Fruit fly (Drosophila melanogaster): ENCODE data around the gene CG1824.

Gene CG1824

dm6 chrX:12581894-12582293, 13.5 kb downstream of the CG1824 start:
- TF ChIP-seq tj (GFP tag; optimal IDR thresholded peaks at IDR 0.05) (no peak), bab1 (GFP tag; optimal IDR thresholded peaks at IDR 0.05) (no peak), CG7045 (GFP tag; optimal IDR thresholded peaks at IDR 0.05) (no peak), ovo (GFP tag; optimal IDR thresholded peaks at IDR 0.05) (no peak), Crg-1 (GFP tag; optimal IDR thresholded peaks at IDR 0.05) (no peak), CG1620 (GFP tag; optimal IDR thresholded peaks at IDR 0.05) (no peak), toe (GFP tag; optimal IDR thresholded peaks at IDR 0.05) (no peak), CG12768 (GFP tag; optimal IDR thresholded peaks at IDR 0.05) (no peak), kay (GFP tag; ENCODE audit: borderline replicate concordance) (no peak), CG7101 (tag; optimal IDR thresholded peaks at IDR 0.05) (no peak), pad (GFP tag; optimal IDR thresholded peaks at IDR 0.05) (no peak), Hr96 (GFP tag; optimal IDR thresholded peaks at IDR 0.05) (no peak), CG11617 (GFP tag; optimal IDR thresholded peaks at IDR 0.05) (no peak), CG5204 (GFP tag; optimal IDR thresholded peaks at IDR 0.05) (no peak)

dm6 chrX:12581305-12581676, 14.1 kb downstream of the CG1824 start:
- TF ChIP-seq Hr96 (GFP tag; optimal IDR thresholded peaks at IDR 0.05) (no peak), ovo (GFP tag; optimal IDR thresholded peaks at IDR 0.05) (no peak), kay (GFP tag; ENCODE audit: borderline replicate concordance) (no peak), CG7045 (GFP tag; optimal IDR thresholded peaks at IDR 0.05) (no peak), CG11617 (GFP tag; optimal IDR thresholded peaks at IDR 0.05) (no peak), CG12768 (GFP tag; optimal IDR thresholded peaks at IDR 0.05) (no peak)

dm6 chrX:12580498-12581304, 14.7 kb downstream of the CG1824 start:
- peak; percentile 56 for TF ChIP-seq cic (GFP tag; optimal IDR thresholded peaks at IDR 0.05)
- no peak for TF ChIP-seq bab1 (GFP tag; optimal IDR thresholded peaks at IDR 0.05)
- peak; percentile 92 for TF ChIP-seq pad (GFP tag; optimal IDR thresholded peaks at IDR 0.05)
- TF ChIP-seq CG12768 (GFP tag; optimal IDR thresholded peaks at IDR 0.05) = no peak
- peak; percentile 68 for TF ChIP-seq Mnt (GFP tag; optimal IDR thresholded peaks at IDR 0.05)
- peak; percentile 14 for TF ChIP-seq Hr96 (GFP tag; optimal IDR thresholded peaks at IDR 0.05)
- TF ChIP-seq CG33017 (tag; optimal IDR thresholded peaks at IDR 0.05) = peak; percentile 21
- peak; percentile 6 for TF ChIP-seq ovo (GFP tag; optimal IDR thresholded peaks at IDR 0.05)
- peak; percentile 42 for TF ChIP-seq CG7101 (tag; optimal IDR thresholded peaks at IDR 0.05)
- TF ChIP-seq Crg-1 (GFP tag; optimal IDR thresholded peaks at IDR 0.05) = no peak
- no peak for TF ChIP-seq CG5204 (GFP tag; optimal IDR thresholded peaks at IDR 0.05)
- no peak for TF ChIP-seq tj (GFP tag; optimal IDR thresholded peaks at IDR 0.05)

- TF ChIP-seq Mnt (GFP tag; optimal IDR thresholded peaks at IDR 0.05) (peak; percentile 74), tj (GFP tag; optimal IDR thresholded peaks at IDR 0.05) (peak; percentile 81), bab1 (GFP tag; optimal IDR thresholded peaks at IDR 0.05) (peak; percentile 15), CG5204 (GFP tag; optimal IDR thresholded peaks at IDR 0.05) (no peak)
Observed at dm6 chrX:12580040-12580497, 15.4 kb downstream of the CG1824 start.

- TF ChIP-seq CG1620 (GFP tag; optimal IDR thresholded peaks at IDR 0.05) = peak; percentile 85
- peak; percentile 79 for TF ChIP-seq toe (GFP tag; optimal IDR thresholded peaks at IDR 0.05)
- TF ChIP-seq CG33017 (tag; optimal IDR thresholded peaks at IDR 0.05) = peak; percentile 89
- TF ChIP-seq pad (GFP tag; optimal IDR thresholded peaks at IDR 0.05) = peak; percentile 56
- no peak for TF ChIP-seq kay (GFP tag; ENCODE audit: borderline replicate concordance)
- no peak for TF ChIP-seq cic (GFP tag; optimal IDR thresholded peaks at IDR 0.05)
- peak; percentile 86 for TF ChIP-seq CG7045 (GFP tag; optimal IDR thresholded peaks at IDR 0.05)
- TF ChIP-seq cnc (optimal IDR thresholded peaks at IDR 0.05) = no peak
- TF ChIP-seq CG7101 (tag; optimal IDR thresholded peaks at IDR 0.05) = peak; percentile 96
- TF ChIP-seq CG5204 (GFP tag; optimal IDR thresholded peaks at IDR 0.05) = peak; percentile 89
- no peak for TF ChIP-seq Mnt (GFP tag; optimal IDR thresholded peaks at IDR 0.05)
- peak; percentile 82 for TF ChIP-seq Clk (GFP tag; optimal IDR thresholded peaks at IDR 0.05)
- peak; percentile 93 for TF ChIP-seq CG11617 (GFP tag; optimal IDR thresholded peaks at IDR 0.05)
- peak; percentile 89 for TF ChIP-seq CG14711 (tag; optimal IDR thresholded peaks at IDR 0.05)
- peak; percentile 50 for TF ChIP-seq Hr96 (GFP tag; optimal IDR thresholded peaks at IDR 0.05)
- peak; percentile 81 for TF ChIP-seq Crg-1 (GFP tag; optimal IDR thresholded peaks at IDR 0.05)
- peak; percentile 22 for TF ChIP-seq ovo (GFP tag; optimal IDR thresholded peaks at IDR 0.05)
- TF ChIP-seq bab1 (GFP tag; optimal IDR thresholded peaks at IDR 0.05) = peak; percentile 78
- no peak for TF ChIP-seq tj (GFP tag; optimal IDR thresholded peaks at IDR 0.05)
- peak; percentile 82 for TF ChIP-seq CG12768 (GFP tag; optimal IDR thresholded peaks at IDR 0.05)
Observed at dm6 chrX:12579506-12579999, 15.9 kb downstream of the CG1824 start.

dm6 chrX:12578701-12579372, 16.6 kb downstream of the CG1824 start:
- TF ChIP-seq bab1 (GFP tag; optimal IDR thresholded peaks at IDR 0.05) (peak; percentile 11), CG7101 (tag; optimal IDR thresholded peaks at IDR 0.05) (peak; percentile 57), CG33017 (tag; optimal IDR thresholded peaks at IDR 0.05) (peak; percentile 5), tj (GFP tag; optimal IDR thresholded peaks at IDR 0.05) (no peak), cic (GFP tag; optimal IDR thresholded peaks at IDR 0.05) (peak; percentile 91), Mnt (GFP tag; optimal IDR thresholded peaks at IDR 0.05) (peak; percentile 72), CG14711 (tag; optimal IDR thresholded peaks at IDR 0.05) (peak; percentile 55), pad (GFP tag; optimal IDR thresholded peaks at IDR 0.05) (peak; percentile 91), Hr96 (GFP tag; optimal IDR thresholded peaks at IDR 0.05) (peak; percentile 7), CG1620 (GFP tag; optimal IDR thresholded peaks at IDR 0.05) (peak; percentile 24), ovo (GFP tag; optimal IDR thresholded peaks at IDR 0.05) (peak; percentile 87), Crg-1 (GFP tag; optimal IDR thresholded peaks at IDR 0.05) (no peak), CG11617 (GFP tag; optimal IDR thresholded peaks at IDR 0.05) (peak; percentile 47), CG7045 (GFP tag; optimal IDR thresholded peaks at IDR 0.05) (no peak), cnc (optimal IDR thresholded peaks at IDR 0.05) (no peak), CG5204 (GFP tag; optimal IDR thresholded peaks at IDR 0.05) (peak; percentile 32)

All from whole organism, adult.